Worm (Caenorhabditis elegans): ENCODE measurements around the gene F53F4.18.

DNA sequence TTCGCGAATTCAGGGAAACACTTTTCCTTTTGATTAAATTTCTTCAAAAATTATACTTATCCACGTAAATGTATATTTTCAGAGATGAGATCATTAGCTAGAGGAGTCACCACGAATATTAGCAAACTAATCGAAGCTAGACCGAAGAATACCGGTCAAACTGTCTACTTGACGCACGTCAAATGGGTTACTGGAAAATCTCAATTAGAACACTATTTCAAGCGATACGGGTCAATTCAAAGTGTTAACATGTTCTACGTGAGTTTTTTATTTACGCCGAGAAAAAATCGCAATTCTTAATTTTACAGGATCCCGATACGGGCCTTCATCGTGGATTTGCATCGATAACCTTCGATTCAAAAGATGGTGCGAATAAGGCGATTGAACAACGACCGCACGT, 24.1 kb upstream of the F53F4.18 start, which contains the start of gene slrp-1:
- TF ChIP-seq unc-39 (tag; optimal IDR thresholded peaks at IDR 0.05) (no peak), blmp-1 (tag; optimal IDR thresholded peaks at IDR 0.05; ENCODE audit: insufficient read depth) (no peak), sma-9 (GFP tag; optimal IDR thresholded peaks at IDR 0.05) (no peak), sma-9 (tag; optimal IDR thresholded peaks at IDR 0.05) (no peak), nhr-237 (tag; optimal IDR thresholded peaks at IDR 0.05) (no peak), nhr-11 (tag; optimal IDR thresholded peaks at IDR 0.05) (no peak), snpc-4 (tag; optimal IDR thresholded peaks at IDR 0.05) (no peak), ceh-82 (tag; optimal IDR thresholded peaks at IDR 0.05) (no peak), R02D3.7 (tag; optimal IDR thresholded peaks at IDR 0.05) (no peak), ama-1 (optimal IDR thresholded peaks at IDR 0.05) (no peak), ceh-16 (tag; optimal IDR thresholded peaks at IDR 0.05) (no peak)
